Worm (Caenorhabditis elegans): Measurements from ENCODE around the gene coh-1.

DNA sequence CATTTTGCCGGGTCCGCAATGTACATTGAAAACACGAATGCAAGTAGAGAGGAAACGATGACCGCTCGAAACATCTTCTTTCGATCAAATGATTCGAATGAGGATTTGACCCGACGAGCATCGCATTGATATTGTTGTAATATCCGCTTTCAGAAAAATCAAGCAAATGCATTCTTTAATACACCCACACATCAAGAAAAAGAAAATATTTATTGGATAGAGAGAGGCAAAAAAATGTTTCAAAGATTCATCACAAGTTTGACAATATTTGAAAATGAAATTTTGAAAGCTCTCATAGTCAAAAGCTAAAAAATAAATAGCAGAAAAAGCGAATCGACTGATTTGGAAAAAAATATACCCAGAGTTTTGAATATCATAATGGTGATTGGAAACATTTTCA is 20.7 kb upstream of the coh-1 start, which contains the start of gene try-14:
- TF ChIP-seq tab-1 (GFP tag; IDR thresholded peaks at IDR 0.05) (no peak), cog-1 (tag; optimal IDR thresholded peaks at IDR 0.05) (no peak), ref-1 (GFP tag; conservative IDR thresholded peaks at IDR 0.05) (no peak), ztf-29 (GFP tag; IDR thresholded peaks at IDR 0.05) (no peak), flt-1 (GFP tag; IDR thresholded peaks at IDR 0.05) (no peak)
